Worm (Caenorhabditis elegans): ENCODE data around the gene F19B10.2.

F19B10.2 gene

ce11 chrII:3721016-3721415 lies 45.7 kb downstream of the F19B10.2 start, which contains the start of gene C46E10.3:
TSS of gene C46E10.3 (plus strand) at chrII:3721316.
- no peak for TF ChIP-seq unc-62 (GFP tag; optimal IDR thresholded peaks at IDR 0.05)

ce11 chrII:3724175-3724715 lies 49.0 kb downstream of the F19B10.2 start, which contains the start of gene C46E10.1:
TSS of gene C46E10.1 (plus strand) at chrII:3724225.
- no peak for TF ChIP-seq unc-62 (GFP tag; optimal IDR thresholded peaks at IDR 0.05)

All from whole organism, dauer.